Worm (Caenorhabditis elegans) whole organism, young adult: ENCODE measurements around the gene scav-1.
A peak's percentile ranks its signal among the peaks of the same experiment; 100 is the strongest.

ENCODE experiments used
- F37B4.10 ChIP-seq: fragments of 200-800 bp; sonication (Bioruptor generic); IDR thresholded peaks from 2 replicates; pipeline ENCODE4 v1.3.6; 2022; ENCODE audit warnings: missing genetic modification characterization, missing compliant biosample characterization
- F52B5.7 ChIP-seq: sonication (generic microtip); optimal IDR thresholded peaks from 2 replicates; lab custom pipeline; 2016; ENCODE audit warnings: mild to moderate bottlenecking, missing genetic modification characterization, missing compliant biosample characterization
- F55B11.4 ChIP-seq: sonication (generic microtip); optimal IDR thresholded peaks from 2 replicates; lab custom pipeline; 2016; ENCODE audit warnings: missing compliant biosample characterization, missing genetic modification characterization, borderline replicate concordance; ENCODE audit not compliant: insufficient read depth
- K12H6.12 ChIP-seq: fragments of 200-800 bp; sonication (Bioruptor generic); optimal IDR thresholded peaks from 2 replicates; lab custom pipeline; 2018; ENCODE audit warnings: mild to moderate bottlenecking, missing genetic modification characterization, missing compliant biosample characterization
- T07F8.4 ChIP-seq: sonication (generic microtip); optimal IDR thresholded peaks from 2 replicates; lab custom pipeline; 2016; ENCODE audit warnings: mild to moderate bottlenecking, missing genetic modification characterization, moderate library complexity, missing compliant biosample characterization
- T26A5.8 ChIP-seq: sonication (generic microtip); optimal IDR thresholded peaks from 2 replicates; lab custom pipeline; 2016; ENCODE audit warnings: missing genetic modification characterization, missing compliant biosample characterization
- Y56A3A.18 ChIP-seq: fragments of 200-800 bp; sonication (Bioruptor generic); IDR thresholded peaks from 2 replicates; pipeline ENCODE4 v1.3.6; 2022; ENCODE audit warnings: missing genetic modification reagents, missing genetic modification characterization, missing compliant biosample characterization
- attf-5 ChIP-seq: fragments of 200-800 bp; sonication (Bioruptor generic); optimal IDR thresholded peaks from 2 replicates; lab custom pipeline; 2018; ENCODE audit warnings: mild to moderate bottlenecking, missing genetic modification characterization, missing compliant biosample characterization
- bed-2 ChIP-seq: fragments of 200-800 bp; sonication (Bioruptor generic); IDR thresholded peaks from 2 replicates; pipeline ENCODE4 v1.3.6; 2022; ENCODE audit warnings: missing genetic modification reagents, missing genetic modification characterization, missing compliant biosample characterization
- cebp-1 ChIP-seq, 2 experiments: fragments of 200-800 bp in 1 of 2; sonication (Bioruptor generic) in 1 of 2; sonication (generic microtip) in 1 of 2; IDR thresholded peaks in 1 of 2; optimal IDR thresholded peaks in 1 of 2; 2 replicates each; pipeline versions ENCODE4 v1.3.6 to Lab custom; 2017 to 2022; ENCODE audit warnings: missing compliant biosample characterization in 2 of 2, missing genetic modification characterization in 2 of 2, mild to moderate bottlenecking in 1 of 2, missing genetic modification reagents in 1 of 2, moderate library complexity in 1 of 2
- cebp-2 ChIP-seq: fragments of 200-800 bp; sonication (Bioruptor generic); IDR thresholded peaks from 2 replicates; pipeline ENCODE4 v1.3.6; 2022; ENCODE audit warnings: missing genetic modification characterization, missing compliant biosample characterization
- ceh-27 ChIP-seq: fragments of 200-800 bp; sonication (Bioruptor generic); optimal IDR thresholded peaks from 2 replicates; lab custom pipeline; 2018; ENCODE audit warnings: mild to moderate bottlenecking, missing genetic modification characterization, moderate library complexity, missing compliant biosample characterization
- ceh-58 ChIP-seq: fragments of 200-800 bp; sonication (Bioruptor generic); IDR thresholded peaks from 2 replicates; pipeline ENCODE4 v1.3.6; 2022; ENCODE audit warnings: missing genetic modification characterization, missing compliant biosample characterization
- ceh-79 ChIP-seq: sonication (generic microtip); optimal IDR thresholded peaks from 2 replicates; lab custom pipeline; 2017; ENCODE audit warnings: mild to moderate bottlenecking, missing genetic modification characterization, missing compliant biosample characterization
- chd-7 ChIP-seq: sonication (generic microtip); optimal IDR thresholded peaks from 2 replicates; lab custom pipeline; 2016; ENCODE audit warnings: mild to moderate bottlenecking, missing genetic modification characterization, moderate library complexity, missing compliant biosample characterization
- dox-1 ChIP-seq: fragments of 200-800 bp; sonication (Bioruptor generic); IDR thresholded peaks from 2 replicates; pipeline ENCODE4 v1.3.6; 2022; ENCODE audit warnings: missing genetic modification reagents, missing genetic modification characterization, missing compliant biosample characterization
- egrh-3 ChIP-seq: fragments of 200-800 bp; sonication (Bioruptor generic); IDR thresholded peaks from 2 replicates; pipeline ENCODE4 v1.3.6; 2022; ENCODE audit warnings: missing genetic modification reagents, missing genetic modification characterization, missing compliant biosample characterization
- ekl-4 ChIP-seq: fragments of 200-800 bp; sonication (Bioruptor generic); IDR thresholded peaks from 2 replicates; pipeline ENCODE4 v1.3.6; 2022; ENCODE audit warnings: missing genetic modification reagents, missing genetic modification characterization, missing compliant biosample characterization
- ets-4 ChIP-seq: fragments of 200-800 bp; sonication (Bioruptor generic); optimal IDR thresholded peaks from 2 replicates; lab custom pipeline; 2018; ENCODE audit warnings: mild to moderate bottlenecking, missing genetic modification characterization, missing compliant biosample characterization
- gei-17 ChIP-seq: fragments of 200-800 bp; sonication (Bioruptor generic); optimal IDR thresholded peaks from 2 replicates; lab custom pipeline; 2018; ENCODE audit warnings: mild to moderate bottlenecking, missing genetic modification characterization, missing compliant biosample characterization
- him-1 ChIP-seq: sonication (generic microtip); optimal IDR thresholded peaks from 2 replicates; lab custom pipeline; 2016; ENCODE audit warnings: missing genotype, missing genetic modification reagents, missing genetic modification characterization, missing compliant biosample characterization
- hmg-1.2 ChIP-seq: fragments of 200-800 bp; sonication (Bioruptor generic); IDR thresholded peaks from 2 replicates; pipeline ENCODE4 v1.3.6; 2022; ENCODE audit warnings: missing genetic modification reagents, missing genetic modification characterization, missing compliant biosample characterization
- hmg-20 ChIP-seq: fragments of 200-800 bp; sonication (Bioruptor generic); IDR thresholded peaks from 2 replicates; pipeline ENCODE4 v1.3.6; 2022; ENCODE audit warnings: missing genetic modification reagents, missing genetic modification characterization, missing compliant biosample characterization
- lag-1 ChIP-seq: fragments of 200-800 bp; sonication (Bioruptor generic); IDR thresholded peaks from 2 replicates; pipeline ENCODE4 v1.3.6; 2022; ENCODE audit warnings: missing genetic modification reagents, missing genetic modification characterization, missing compliant biosample characterization
- lin-35 ChIP-seq, 3 experiments: fragments of 150-350 bp in 2 of 3; sonication (generic microtip) in 1 of 3; optimal IDR thresholded peaks; 2 replicates each; lab custom pipeline; 2014 to 2018; ENCODE audit warnings: missing biosample characterization in 3 of 3, missing genetic modification characterization in 3 of 3, missing genetic modification reagents in 3 of 3
- mel-28 ChIP-seq: sonication (generic microtip); optimal IDR thresholded peaks from 2 replicates; lab custom pipeline; 2016; ENCODE audit warnings: borderline replicate concordance, mild to moderate bottlenecking, missing genetic modification characterization, missing compliant biosample characterization
- nfyb-1 ChIP-seq: fragments of 200-800 bp; sonication (Bioruptor generic); IDR thresholded peaks from 2 replicates; pipeline ENCODE4 v1.3.6; 2022; ENCODE audit warnings: missing genetic modification reagents, missing genetic modification characterization, missing compliant biosample characterization
- nhr-120 ChIP-seq: fragments of 200-800 bp; sonication (Bioruptor generic); IDR thresholded peaks from 2 replicates; pipeline ENCODE4 v1.3.6; 2022; ENCODE audit warnings: missing genetic modification characterization, missing compliant biosample characterization
- nhr-80 ChIP-seq: sonication (generic microtip); optimal IDR thresholded peaks from 2 replicates; lab custom pipeline; 2016; ENCODE audit warnings: missing genetic modification characterization, missing compliant biosample characterization
- rpc-1 ChIP-seq, 2 experiments: fragments of 150-350 bp in 1 of 2; sonication (generic microtip) in 1 of 2; optimal IDR thresholded peaks; 2 replicates each; lab custom pipeline; 2014 to 2018; ENCODE audit warnings: missing biosample characterization in 1 of 2, missing genetic modification characterization in 1 of 2, missing genetic modification reagents in 1 of 2, missing genotype in 1 of 2
- snpc-3.4 ChIP-seq: sonication (generic microtip); optimal IDR thresholded peaks from 2 replicates; lab custom pipeline; 2017; ENCODE audit warnings: missing genetic modification characterization, mild to moderate bottlenecking, missing compliant biosample characterization, antibody characterized with exemption, moderate library complexity, missing genotype, missing genetic modification reagents
- snpc-4 ChIP-seq, 5 experiments: fragments of 150-350 bp in 1 of 5; sonication (generic microtip) in 4 of 5; optimal IDR thresholded peaks; 2 replicates each; lab custom pipeline; 2014 to 2018; ENCODE audit warnings: missing genetic modification characterization in 5 of 5, missing biosample characterization in 3 of 5, antibody characterized with exemption in 2 of 5, mild to moderate bottlenecking in 2 of 5, missing compliant biosample characterization in 2 of 5, missing genotype in 2 of 5, moderate library complexity in 2 of 5, missing genetic modification reagents in 1 of 5
- tbx-9 ChIP-seq: sonication (generic microtip); optimal IDR thresholded peaks from 2 replicates; lab custom pipeline; 2016; ENCODE audit warnings: borderline replicate concordance, missing genetic modification characterization, inconsistent platforms, missing compliant biosample characterization
- xnd-1 ChIP-seq: sonication (generic microtip); optimal IDR thresholded peaks from 2 replicates; lab custom pipeline; 2016; ENCODE audit warnings: missing genotype, missing genetic modification reagents, missing genetic modification characterization, missing compliant biosample characterization
- zfh-2 ChIP-seq: fragments of 200-800 bp; sonication (Bioruptor generic); conservative IDR thresholded peaks from 2 replicates; pipeline ENCODE4 v1.3.6; 2022; ENCODE audit warnings: missing genetic modification reagents, missing genetic modification characterization, missing compliant biosample characterization
- zim-3 ChIP-seq: sonication (generic microtip); optimal IDR thresholded peaks from 2 replicates; lab custom pipeline; 2017; ENCODE audit warnings: mild to moderate bottlenecking, missing genetic modification characterization, moderate library complexity, missing compliant biosample characterization
- ztf-28 ChIP-seq: fragments of 200-800 bp; sonication (Bioruptor generic); IDR thresholded peaks from 2 replicates; pipeline ENCODE4 v1.3.6; 2022; ENCODE audit warnings: missing genetic modification reagents, missing genetic modification characterization, missing compliant biosample characterization

Gene scav-1

ce11 chrX:5355253-5355652, 45.1 kb downstream of the scav-1 start (continued):
- TF ChIP-seq F55B11.4: no peak

ce11 chrX:5354022-5354876, 46.1 kb downstream of the scav-1 start, which contains the start of gene pfn-2:
pfn-2 (minus strand) TSS chrX:5354072.
- TF ChIP-seq F37B4.10 (GFP tag; lab: Robert Waterston, UW) (0 out of 2 replicates have a peak, but pooled peaks have one; percentile 77), F55B11.4 (no peak), attf-5 (peak; percentile 8), ets-4 (GFP tag; lab: Kevin White, UChicago) (peak; percentile 28), ekl-4 (GFP tag; lab: Robert Waterston, UW) (0 out of 2 replicates have a peak, but pooled peaks have one; percentile 35), nhr-80 (tag; lab: Kevin White, UChicago) (peak; percentile 79), zfh-2 (GFP tag; lab: Robert Waterston, UW) (peak; percentile 98), ceh-58 (GFP tag; lab: Robert Waterston, UW) (0 out of 2 replicates have a peak, but pooled peaks have one; percentile 49), F52B5.7 (peak; percentile 16), cebp-1 (GFP tag; IDR thresholded peaks at IDR 0.05; lab: Robert Waterston, UW) (no peak), cebp-1 (tag; optimal IDR thresholded peaks at IDR 0.05; lab: Kevin White, UChicago) (peak; percentile 48), egrh-3 (GFP tag; lab: Robert Waterston, UW) (peak; percentile 83; the same call in 1 of the 2 replicates), K12H6.12 (tag; lab: Kevin White, UChicago) (peak; percentile 13), nfyb-1 (GFP tag; lab: Robert Waterston, UW) (peak; percentile 69), gei-17 (GFP tag; lab: Kevin White, UChicago) (peak; percentile 53), T26A5.8 (tag; lab: Kevin White, UChicago) (no peak), tbx-9 (no peak), lag-1 (GFP tag; lab: Robert Waterston, UW) (no peak), ceh-27 (GFP tag; lab: Kevin White, UChicago) (peak; percentile 37), dox-1 (peak; percentile 58; the same call in 1 of the 2 replicates), Y56A3A.18 (no peak), chd-7 (tag; lab: Kevin White, UChicago) (peak; percentile 40), hmg-1.2 (no peak), mel-28 (tag; lab: Kevin White, UChicago) (no peak)
- TF ChIP-seq, all 124 proteins: peak for 16

ce11 chrX:5348529-5349148, 51.7 kb downstream of the scav-1 start, which contains the start of gene syx-3:
syx-3 (plus strand) TSS chrX:5349098.
- TF ChIP-seq nhr-120: no peak
- no peak for TF ChIP-seq T07F8.4 (tag; lab: Kevin White, UChicago)
- TF ChIP-seq hmg-20 (GFP tag; lab: Robert Waterston, UW): no peak
- TF ChIP-seq mel-28 (tag; lab: Kevin White, UChicago): no peak
- TF ChIP-seq Y56A3A.18: no peak
- no peak for TF ChIP-seq ceh-79
- TF ChIP-seq lin-35 (GFP tag; optimal IDR thresholded peaks at IDR 0.05; lab: Kevin White, UChicago): no peak
- no peak for TF ChIP-seq ztf-28 (GFP tag; lab: Robert Waterston, UW)
- no peak for TF ChIP-seq zim-3 (tag; lab: Kevin White, UChicago)
- no peak for TF ChIP-seq him-1
- TF ChIP-seq snpc-4 (GFP tag; optimal IDR thresholded peaks at IDR 0.05; lab: Kevin White, UChicago): no peak
- TF ChIP-seq snpc-4 (tag; optimal IDR thresholded peaks at IDR 0.05; lab: Kevin White, UChicago): no peak
- TF ChIP-seq bed-2: no peak
- TF ChIP-seq cebp-2 (GFP tag; lab: Robert Waterston, UW): no peak
- no peak for TF ChIP-seq xnd-1 (tag; lab: Kevin White, UChicago)
- TF ChIP-seq gei-17 (GFP tag; lab: Kevin White, UChicago): no peak
- TF ChIP-seq snpc-3.4 (tag; lab: Kevin White, UChicago): no peak
- TF ChIP-seq rpc-1 (optimal IDR thresholded peaks at IDR 0.05; lab: Kevin White, UChicago): no peak
- TF ChIP-seq rpc-1 (tag; optimal IDR thresholded peaks at IDR 0.05; lab: Kevin White, UChicago): no peak
- TF ChIP-seq, all 124 proteins: peak for 0
